Worm (Caenorhabditis elegans): ENCODE data around the gene F46B6.6.

The F46B6.6 gene

ce11 chrV:9782045-9782444, 4.6 kb downstream of the F46B6.6 start:
- TF ChIP-seq hmg-1.1 (GFP tag; IDR thresholded peaks at IDR 0.05) (no peak), unc-62 (GFP tag; optimal IDR thresholded peaks at IDR 0.05 in 1 of 2) (peak in 1 of 2 experiments; percentile 91), unc-62 (tag; optimal IDR thresholded peaks at IDR 0.05) (no peak), hif-1 (tag; optimal IDR thresholded peaks at IDR 0.05) (no peak), ceh-20 (GFP tag; IDR thresholded peaks at IDR 0.05) (no peak), hlh-11 (tag; optimal IDR thresholded peaks at IDR 0.05) (no peak), ztf-7 (tag; optimal IDR thresholded peaks at IDR 0.05) (no peak)

ce11 chrV:9779418-9779817, 7.2 kb downstream of the F46B6.6 start, which contains the start of gene F46B6.4:
Gene F46B6.4, minus strand, starts transcription at chrV:9779518.
- no peak for TF ChIP-seq sdz-12 (GFP tag; optimal IDR thresholded peaks at IDR 0.05)
- TF ChIP-seq ceh-44 (GFP tag; IDR thresholded peaks at IDR 0.05): no peak
- TF ChIP-seq madf-5 (GFP tag; IDR thresholded peaks at IDR 0.05): no peak
- TF ChIP-seq zip-11 (GFP tag; IDR thresholded peaks at IDR 0.05): no peak
- TF ChIP-seq nhr-25 (tag; optimal IDR thresholded peaks at IDR 0.05; ENCODE audit: borderline replicate concordance, insufficient read depth): no peak
- TF ChIP-seq nhr-6 (tag; optimal IDR thresholded peaks at IDR 0.05): no peak
- TF ChIP-seq hlh-30 (tag; optimal IDR thresholded peaks at IDR 0.05; ENCODE audit: insufficient read depth): no peak

ce11 chrV:9777645-9778044, 9.0 kb downstream of the F46B6.6 start, which contains the start of gene smg-4:
Gene smg-4, minus strand, starts transcription at chrV:9777745.
- TF ChIP-seq nhr-48 (tag; optimal IDR thresholded peaks at IDR 0.05): no peak

ce11 chrV:9775734-9776133, 10.9 kb downstream of the F46B6.6 start, which contains the start of gene F46B6.12:
Gene F46B6.12, minus strand, starts transcription at chrV:9775834.
- TF ChIP-seq ceh-82 (tag; optimal IDR thresholded peaks at IDR 0.05) (no peak), unc-62 (GFP tag; optimal IDR thresholded peaks at IDR 0.05 in 1 of 2) (peak in 1 of 2 experiments; percentile 38), unc-62 (tag; optimal IDR thresholded peaks at IDR 0.05) (no peak)

- TF ChIP-seq ctbp-1 (GFP tag; IDR thresholded peaks at IDR 0.05) (0 out of 2 replicates have a peak, but pooled peaks have one; percentile 40), pha-4 (GFP tag; IDR thresholded peaks at IDR 0.05) (no peak), pha-4 (tag; optimal IDR thresholded peaks at IDR 0.05) (no peak), madf-5 (GFP tag; IDR thresholded peaks at IDR 0.05) (no peak), F44E2.7 (GFP tag; IDR thresholded peaks at IDR 0.05) (no peak)
These were observed 14.7 kb downstream of the F46B6.6 start, which contains the start of gene F46B6.2 for ce11 chrV:9771970-9772369. Gene F46B6.2, plus strand, starts transcription at chrV:9772285.

- TF ChIP-seq tra-1 (GFP tag; IDR thresholded peaks at IDR 0.05) (no peak), php-3 (GFP tag; IDR thresholded peaks at IDR 0.05) (no peak), lin-15B (tag; optimal IDR thresholded peaks at IDR 0.05) (no peak), Y5F2A.4 (GFP tag; optimal IDR thresholded peaks at IDR 0.05) (no peak), daf-12 (tag; optimal IDR thresholded peaks at IDR 0.05) (no peak), ceh-32 (tag; optimal IDR thresholded peaks at IDR 0.05; ENCODE audit: poor library complexity) (no peak), mes-2 (tag; optimal IDR thresholded peaks at IDR 0.05; ENCODE audit: poor library complexity, severe bottlenecking) (no peak), T26A8.4 (GFP tag; IDR thresholded peaks at IDR 0.05) (no peak), hlh-30 (tag; optimal IDR thresholded peaks at IDR 0.05; ENCODE audit: insufficient read depth) (no peak), daf-8 (GFP tag; IDR thresholded peaks at IDR 0.05) (no peak), daf-16 (GFP tag; optimal IDR thresholded peaks at IDR 0.05) (no peak), daf-16 (tag; optimal IDR thresholded peaks at IDR 0.05) (no peak), vab-7 (GFP tag; IDR thresholded peaks at IDR 0.05) (no peak), hmg-1.1 (GFP tag; IDR thresholded peaks at IDR 0.05) (no peak), nhr-28 (tag; optimal IDR thresholded peaks at IDR 0.05) (no peak), nhr-77 (tag; optimal IDR thresholded peaks at IDR 0.05) (no peak), aly-2 (tag; optimal IDR thresholded peaks at IDR 0.05) (no peak), dve-1 (tag; optimal IDR thresholded peaks at IDR 0.05; ENCODE audit: insufficient read depth) (no peak), hif-1 (tag; optimal IDR thresholded peaks at IDR 0.05) (no peak)
These were observed 15.4 kb downstream of the F46B6.6 start for ce11 chrV:9771311-9771710.
